Fruit fly (Drosophila melanogaster) whole organism, prepupa: ENCODE results near the gene sav.

Source experiments
- Ets21C ChIP-seq: fragments of 200-800 bp; sonication (Bioruptor generic); optimal IDR thresholded peaks from 3 replicates; lab custom pipeline; 2016; ENCODE audit warnings: missing biosample characterization, missing genetic modification characterization
- OdsH ChIP-seq: fragments of 200-800 bp; sonication (Bioruptor generic); optimal IDR thresholded peaks from 3 replicates; lab custom pipeline; 2016; ENCODE audit warnings: missing biosample characterization, missing genetic modification characterization
- fkh ChIP-seq: fragments of 200-800 bp; sonication (Bioruptor generic); optimal IDR thresholded peaks from 3 replicates; lab custom pipeline; 2017; ENCODE audit warnings: missing biosample characterization, mild to moderate bottlenecking, missing genetic modification characterization, moderate library complexity
- ss ChIP-seq, 2 experiments: fragments of 200-800 bp; sonication (Bioruptor generic); optimal IDR thresholded peaks; 2 replicates in 1 of 2; 3 replicates in 1 of 2; lab custom pipeline; 2017 to 2018; ENCODE audit warnings: mild to moderate bottlenecking in 2 of 2, missing biosample characterization in 2 of 2, missing genetic modification characterization in 2 of 2, moderate library complexity in 1 of 2

dm6 chr3R:23041941-23042340 lies 19.2 kb downstream of the sav start, which contains the start of gene CG13838:
- no peak for TF ChIP-seq ss (GFP tag; optimal IDR thresholded peaks at IDR 0.05; lab: Kevin White, UChicago)
- no peak for TF ChIP-seq fkh (GFP tag; lab: Kevin White, UChicago)
- TF ChIP-seq Ets21C: no peak
- no peak for TF ChIP-seq OdsH (GFP tag; lab: Kevin White, UChicago)
